Worm (Caenorhabditis elegans): ENCODE data around the gene F17C8.3.

The F17C8.3 gene

ce11 chrIII:4697819-4698218 lies 33.9 kb upstream of the F17C8.3 start, which contains the start of gene dnj-18:
Gene dnj-18, plus strand, starts transcription at chrIII:4698119.
- no peak for TF ChIP-seq skn-1 (tag; optimal IDR thresholded peaks at IDR 0.05)
- no peak for TF ChIP-seq lsy-12 (tag; optimal IDR thresholded peaks at IDR 0.05)
- TF ChIP-seq ceh-9 (tag; optimal IDR thresholded peaks at IDR 0.05), result no peak

ce11 chrIII:4699922-4700321 lies 31.8 kb upstream of the F17C8.3 start, which contains the start of gene sel-13:
Gene sel-13, minus strand, starts transcription at chrIII:4700224.
- TF ChIP-seq daf-12 (tag; optimal IDR thresholded peaks at IDR 0.05) (no peak), ceh-9 (tag; optimal IDR thresholded peaks at IDR 0.05) (no peak), sea-2 (GFP tag; optimal IDR thresholded peaks at IDR 0.05) (no peak), ztf-11 (tag; optimal IDR thresholded peaks at IDR 0.05) (no peak)

- no peak for TF ChIP-seq aly-2 (tag; optimal IDR thresholded peaks at IDR 0.05)
- no peak for TF ChIP-seq daf-12 (tag; optimal IDR thresholded peaks at IDR 0.05)
- no peak for TF ChIP-seq elt-1 (tag; optimal IDR thresholded peaks at IDR 0.05)
- TF ChIP-seq jun-1 (tag; optimal IDR thresholded peaks at IDR 0.05), result no peak
- no peak for TF ChIP-seq ceh-16 (tag; optimal IDR thresholded peaks at IDR 0.05)
- TF ChIP-seq elt-3 (tag; optimal IDR thresholded peaks at IDR 0.05), result no peak
- no peak for TF ChIP-seq pha-4 (tag; optimal IDR thresholded peaks at IDR 0.05)
- TF ChIP-seq lin-15B (tag; optimal IDR thresholded peaks at IDR 0.05), result peak; percentile 43
- no peak for TF ChIP-seq lin-39 (tag; optimal IDR thresholded peaks at IDR 0.05)
- TF ChIP-seq nfya-1 (tag; optimal IDR thresholded peaks at IDR 0.05; ENCODE audit: insufficient read depth), result peak; percentile 53
- TF ChIP-seq nhr-23 (tag; optimal IDR thresholded peaks at IDR 0.05), result peak; percentile 12
- no peak for TF ChIP-seq ceh-28 (tag; optimal IDR thresholded peaks at IDR 0.05)
- TF ChIP-seq fkh-2 (tag; optimal IDR thresholded peaks at IDR 0.05), result no peak
These were observed 27.7 kb upstream of the F17C8.3 start, which contains the start of the genes clp-2 and mrpl-16 for ce11 chrIII:4703932-4704454. Gene clp-2, minus strand, starts transcription at chrIII:4704025. Gene mrpl-16, plus strand, starts transcription at chrIII:4704404.

- no peak for TF ChIP-seq nhr-11 (tag; optimal IDR thresholded peaks at IDR 0.05)
- no peak for TF ChIP-seq daf-12 (tag; optimal IDR thresholded peaks at IDR 0.05)
- TF ChIP-seq skn-1 (tag; optimal IDR thresholded peaks at IDR 0.05), result no peak
- no peak for TF ChIP-seq nhr-67 (tag; optimal IDR thresholded peaks at IDR 0.05)
- TF ChIP-seq ceh-28 (tag; optimal IDR thresholded peaks at IDR 0.05), result no peak
These were observed 26.5 kb upstream of the F17C8.3 start, which contains the start of gene pgap-2 for ce11 chrIII:4705207-4705606. Gene pgap-2, plus strand, starts transcription at chrIII:4705507.

- TF ChIP-seq fkh-2 (tag; optimal IDR thresholded peaks at IDR 0.05) (no peak), egl-27 (tag; optimal IDR thresholded peaks at IDR 0.05) (no peak), ama-1 (optimal IDR thresholded peaks at IDR 0.05) (no peak), pqm-1 (tag; optimal IDR thresholded peaks at IDR 0.05) (no peak), nhr-23 (tag; optimal IDR thresholded peaks at IDR 0.05) (no peak), nhr-12 (tag; optimal IDR thresholded peaks at IDR 0.05) (no peak), nhr-43 (tag; optimal IDR thresholded peaks at IDR 0.05; ENCODE audit: poor library complexity, severe bottlenecking) (no peak), ztf-4 (tag; optimal IDR thresholded peaks at IDR 0.05) (no peak), jun-1 (tag; optimal IDR thresholded peaks at IDR 0.05) (no peak), aly-2 (tag; optimal IDR thresholded peaks at IDR 0.05) (no peak), unc-62 (GFP tag; optimal IDR thresholded peaks at IDR 0.05) (no peak), nhr-11 (tag; optimal IDR thresholded peaks at IDR 0.05) (no peak), nhr-237 (tag; optimal IDR thresholded peaks at IDR 0.05) (no peak)
These were observed 25.1 kb upstream of the F17C8.3 start, which contains the start of gene T04A8.13 for ce11 chrIII:4706678-4707077. Gene T04A8.13, plus strand, starts transcription at chrIII:4706978.

- TF ChIP-seq pqm-1 (tag; optimal IDR thresholded peaks at IDR 0.05), result no peak
- no peak for TF ChIP-seq nhr-23 (tag; optimal IDR thresholded peaks at IDR 0.05)
- no peak for TF ChIP-seq ceh-9 (tag; optimal IDR thresholded peaks at IDR 0.05)
- no peak for TF ChIP-seq unc-39 (tag; optimal IDR thresholded peaks at IDR 0.05)
- no peak for TF ChIP-seq hmg-11 (tag; optimal IDR thresholded peaks at IDR 0.05)
- no peak for TF ChIP-seq snpc-4 (tag; optimal IDR thresholded peaks at IDR 0.05)
- TF ChIP-seq fos-1 (tag; optimal IDR thresholded peaks at IDR 0.05), result no peak
- TF ChIP-seq elt-1 (tag; optimal IDR thresholded peaks at IDR 0.05), result no peak
- TF ChIP-seq skn-1 (tag; optimal IDR thresholded peaks at IDR 0.05), result no peak
- TF ChIP-seq ceh-28 (tag; optimal IDR thresholded peaks at IDR 0.05), result no peak
- no peak for TF ChIP-seq ceh-82 (tag; optimal IDR thresholded peaks at IDR 0.05)
- TF ChIP-seq daf-12 (tag; optimal IDR thresholded peaks at IDR 0.05), result no peak
- no peak for TF ChIP-seq nfya-1 (tag; optimal IDR thresholded peaks at IDR 0.05; ENCODE audit: insufficient read depth)
- no peak for TF ChIP-seq egl-27 (tag; optimal IDR thresholded peaks at IDR 0.05)
- TF ChIP-seq unc-62 (GFP tag; optimal IDR thresholded peaks at IDR 0.05), result no peak
- no peak for TF ChIP-seq ztf-4 (tag; optimal IDR thresholded peaks at IDR 0.05)
- TF ChIP-seq lin-15B (tag; optimal IDR thresholded peaks at IDR 0.05), result no peak
These were observed 22.8 kb upstream of the F17C8.3 start, which contains the start of gene T04A8.18 for ce11 chrIII:4708909-4709308. Gene T04A8.18, plus strand, starts transcription at chrIII:4709209.

All from whole organism, L3 larva.